Worm (Caenorhabditis elegans) whole organism, late embryonic: ENCODE data around the gene ark-1.
A peak's percentile ranks its signal among the peaks of the same experiment; 100 is the strongest.

Experiments
- C38D4.7 ChIP-seq: fragments of 200-800 bp; sonication (Bioruptor generic); optimal IDR thresholded peaks from 2 replicates; lab custom pipeline; 2018; ENCODE audit warnings: mild to moderate bottlenecking, missing genetic modification characterization, moderate library complexity, missing compliant biosample characterization
- K09A11.1 ChIP-seq: sonication (generic microtip); optimal IDR thresholded peaks from 2 replicates; lab custom pipeline; 2017; ENCODE audit warnings: antibody characterized with exemption, mild to moderate bottlenecking, missing genetic modification characterization, missing compliant biosample characterization; ENCODE audit not compliant: insufficient read depth
- Y22D7AL.16 ChIP-seq: sonication (generic microtip); optimal IDR thresholded peaks from 2 replicates; lab custom pipeline; 2016; ENCODE audit warnings: missing genetic modification characterization, missing compliant biosample characterization
- ahr-1 ChIP-seq: sonication (generic microtip); optimal IDR thresholded peaks from 2 replicates; lab custom pipeline; 2016; ENCODE audit warnings: missing genetic modification characterization, missing compliant biosample characterization
- ceh-14 ChIP-seq: sonication (generic microtip); optimal IDR thresholded peaks from 2 replicates; lab custom pipeline; 2016; ENCODE audit warnings: missing genotype, missing genetic modification characterization, missing compliant biosample characterization
- ceh-19 ChIP-seq: fragments of 200-800 bp; sonication (Bioruptor generic); optimal IDR thresholded peaks from 2 replicates; lab custom pipeline; 2018; ENCODE audit warnings: mild to moderate bottlenecking, missing genetic modification characterization, missing compliant biosample characterization
- ceh-2 ChIP-seq: sonication (generic microtip); optimal IDR thresholded peaks from 2 replicates; lab custom pipeline; 2016; ENCODE audit warnings: missing genotype, missing genetic modification characterization, missing compliant biosample characterization
- ceh-22 ChIP-seq: sonication (generic microtip); optimal IDR thresholded peaks from 2 replicates; lab custom pipeline; 2017; ENCODE audit warnings: missing biosample characterization, missing genetic modification characterization
- ceh-30 ChIP-seq: fragments of 150-350 bp; optimal IDR thresholded peaks from 2 replicates; lab custom pipeline; 2014; ENCODE audit warnings: missing biosample characterization, missing genetic modification characterization
- ceh-31 ChIP-seq: sonication (generic microtip); optimal IDR thresholded peaks from 2 replicates; lab custom pipeline; 2016; ENCODE audit warnings: missing genetic modification characterization, missing compliant biosample characterization
- ceh-34 ChIP-seq: sonication (generic microtip); optimal IDR thresholded peaks from 2 replicates; lab custom pipeline; 2016; ENCODE audit warnings: mild to moderate bottlenecking, missing genetic modification characterization, missing compliant biosample characterization
- ceh-48 ChIP-seq: sonication (generic microtip); optimal IDR thresholded peaks from 2 replicates; lab custom pipeline; 2016; ENCODE audit warnings: missing genetic modification characterization, inconsistent platforms, missing compliant biosample characterization
- ceh-6 ChIP-seq: fragments of 200-800 bp; sonication (Bioruptor generic); optimal IDR thresholded peaks from 2 replicates; lab custom pipeline; 2018; ENCODE audit warnings: mild to moderate bottlenecking, missing genetic modification characterization, missing compliant biosample characterization
- ceh-9 ChIP-seq: sonication (generic microtip); optimal IDR thresholded peaks from 2 replicates; lab custom pipeline; 2016; ENCODE audit warnings: mild to moderate bottlenecking, missing genetic modification characterization, inconsistent platforms, missing compliant biosample characterization
- che-1 ChIP-seq: sonication (generic microtip); optimal IDR thresholded peaks from 2 replicates; lab custom pipeline; 2016; ENCODE audit warnings: mild to moderate bottlenecking, missing genetic modification characterization, missing compliant biosample characterization
- dmd-4 ChIP-seq: sonication (generic microtip); optimal IDR thresholded peaks from 2 replicates; lab custom pipeline; 2016; ENCODE audit warnings: borderline replicate concordance, missing genetic modification characterization, missing compliant biosample characterization
- dve-1 ChIP-seq: sonication (generic microtip); optimal IDR thresholded peaks from 2 replicates; lab custom pipeline; 2017; ENCODE audit warnings: antibody characterized with exemption, mild to moderate bottlenecking, missing genetic modification characterization, missing compliant biosample characterization
- elt-2 ChIP-seq: sonication (generic microtip); optimal IDR thresholded peaks from 2 replicates; lab custom pipeline; 2016; ENCODE audit warnings: missing genetic modification reagents, missing genetic modification characterization, missing compliant biosample characterization
- eyg-1 ChIP-seq: sonication (generic microtip); optimal IDR thresholded peaks from 2 replicates; lab custom pipeline; 2016; ENCODE audit warnings: missing genotype, missing genetic modification characterization, missing compliant biosample characterization
- fax-1 ChIP-seq: sonication (generic microtip); optimal IDR thresholded peaks from 2 replicates; lab custom pipeline; 2016; ENCODE audit warnings: missing genotype, missing genetic modification characterization, missing compliant biosample characterization
- fkh-10 ChIP-seq: fragments of 150-350 bp; optimal IDR thresholded peaks from 2 replicates; lab custom pipeline; 2014; ENCODE audit warnings: missing biosample characterization, missing genetic modification reagents, missing genetic modification characterization
- fkh-6 ChIP-seq: sonication (generic microtip); optimal IDR thresholded peaks from 2 replicates; lab custom pipeline; 2016; ENCODE audit warnings: missing genetic modification characterization, missing compliant biosample characterization
- hlh-13 ChIP-seq: fragments of 200-800 bp; sonication (Bioruptor generic); optimal IDR thresholded peaks from 2 replicates; lab custom pipeline; 2018; ENCODE audit warnings: mild to moderate bottlenecking, missing genetic modification characterization, missing compliant biosample characterization
- hlh-15 ChIP-seq: sonication (generic microtip); optimal IDR thresholded peaks from 2 replicates; lab custom pipeline; 2016; ENCODE audit warnings: missing genetic modification characterization, missing compliant biosample characterization
- hlh-6 ChIP-seq: sonication (generic microtip); optimal IDR thresholded peaks from 2 replicates; lab custom pipeline; 2016; ENCODE audit warnings: missing genotype, missing genetic modification characterization, missing compliant biosample characterization
- lim-6 ChIP-seq: sonication (generic microtip); optimal IDR thresholded peaks from 2 replicates; lab custom pipeline; 2016; ENCODE audit warnings: missing genetic modification characterization, missing compliant biosample characterization
- lin-11 ChIP-seq: fragments of 200-800 bp; sonication (Bioruptor generic); optimal IDR thresholded peaks from 2 replicates; lab custom pipeline; 2018; ENCODE audit warnings: mild to moderate bottlenecking, missing genetic modification characterization, missing compliant biosample characterization
- mec-3 ChIP-seq: sonication (generic microtip); optimal IDR thresholded peaks from 2 replicates; lab custom pipeline; 2016; ENCODE audit warnings: borderline replicate concordance, missing genetic modification characterization, missing compliant biosample characterization
- nhr-232 ChIP-seq: sonication (generic microtip); optimal IDR thresholded peaks from 2 replicates; lab custom pipeline; 2016; ENCODE audit warnings: missing genetic modification characterization, missing compliant biosample characterization
- npax-4 ChIP-seq: sonication (generic microtip); optimal IDR thresholded peaks from 2 replicates; lab custom pipeline; 2016; ENCODE audit warnings: missing genetic modification characterization, missing compliant biosample characterization
- odd-2 ChIP-seq: sonication (generic microtip); optimal IDR thresholded peaks from 2 replicates; lab custom pipeline; 2017; ENCODE audit warnings: antibody characterized with exemption, mild to moderate bottlenecking, missing genetic modification characterization, missing compliant biosample characterization
- pag-3 ChIP-seq: sonication (generic microtip); optimal IDR thresholded peaks from 2 replicates; lab custom pipeline; 2016; ENCODE audit warnings: missing compliant biosample characterization, missing genetic modification characterization, borderline replicate concordance
- pat-9 ChIP-seq: fragments of 200-800 bp; sonication (Bioruptor generic); optimal IDR thresholded peaks from 2 replicates; lab custom pipeline; 2018; ENCODE audit warnings: mild to moderate bottlenecking, missing genetic modification characterization, moderate library complexity, missing compliant biosample characterization
- pax-1 ChIP-seq: fragments of 150-350 bp; optimal IDR thresholded peaks from 2 replicates; lab custom pipeline; 2014; ENCODE audit warnings: missing biosample characterization, missing genetic modification characterization
- pha-2 ChIP-seq: sonication (generic microtip); optimal IDR thresholded peaks from 2 replicates; lab custom pipeline; 2017; ENCODE audit warnings: mild to moderate bottlenecking, missing genetic modification characterization, missing compliant biosample characterization
- pha-4 ChIP-seq: fragments of 150-350 bp; optimal IDR thresholded peaks from 2 replicates; lab custom pipeline; 2018; ENCODE audit warnings: missing biosample characterization, missing genetic modification reagents, missing genetic modification characterization
- pqm-1 ChIP-seq: sonication (generic microtip); optimal IDR thresholded peaks from 2 replicates; lab custom pipeline; 2016; ENCODE audit warnings: missing genetic modification characterization, missing compliant biosample characterization
- pros-1 ChIP-seq: fragments of 150-350 bp; optimal IDR thresholded peaks from 2 replicates; lab custom pipeline; 2014; ENCODE audit warnings: missing biosample characterization, missing genetic modification reagents, missing genetic modification characterization
- ref-2 ChIP-seq: sonication (generic microtip); optimal IDR thresholded peaks from 2 replicates; lab custom pipeline; 2016; ENCODE audit warnings: missing genetic modification characterization, missing compliant biosample characterization
- rnt-1 ChIP-seq: sonication (generic microtip); optimal IDR thresholded peaks from 2 replicates; lab custom pipeline; 2016; ENCODE audit warnings: missing genetic modification characterization, missing compliant biosample characterization
- sdc-2 ChIP-seq: sonication (generic microtip); optimal IDR thresholded peaks from 2 replicates; lab custom pipeline; 2016; ENCODE audit warnings: missing genotype, missing genetic modification characterization, missing compliant biosample characterization
- sox-2 ChIP-seq: fragments of 200-800 bp; sonication (Bioruptor generic); IDR thresholded peaks from 2 replicates; pipeline ENCODE4 v1.3.6; 2022; ENCODE audit warnings: missing genetic modification reagents, missing genetic modification characterization, missing compliant biosample characterization
- syd-9 ChIP-seq: sonication (generic microtip); optimal IDR thresholded peaks from 2 replicates; lab custom pipeline; 2016; ENCODE audit warnings: mild to moderate bottlenecking, missing genetic modification characterization, moderate library complexity, missing compliant biosample characterization
- tbx-2 ChIP-seq: sonication (generic microtip); optimal IDR thresholded peaks from 2 replicates; lab custom pipeline; 2016; ENCODE audit warnings: missing genetic modification characterization, missing compliant biosample characterization
- tbx-7 ChIP-seq: sonication (generic microtip); optimal IDR thresholded peaks from 2 replicates; lab custom pipeline; 2016; ENCODE audit warnings: missing genotype, missing genetic modification characterization, missing compliant biosample characterization
- ttx-3 ChIP-seq: sonication (generic microtip); optimal IDR thresholded peaks from 2 replicates; lab custom pipeline; 2016; ENCODE audit warnings: missing genetic modification reagents, missing genetic modification characterization, missing compliant biosample characterization
- unc-3 ChIP-seq, 2 experiments: fragments of 200-800 bp in 1 of 2; sonication (Bioruptor generic) in 1 of 2; sonication (generic microtip) in 1 of 2; conservative IDR thresholded peaks in 1 of 2; optimal IDR thresholded peaks in 1 of 2; 2 replicates each; pipeline versions ENCODE4 v1.3.6 to Lab custom; 2016 to 2022; ENCODE audit warnings: missing compliant biosample characterization in 2 of 2, missing genetic modification characterization in 2 of 2, missing genetic modification reagents in 1 of 2
- unc-42 ChIP-seq: sonication (generic microtip); optimal IDR thresholded peaks from 2 replicates; lab custom pipeline; 2016; ENCODE audit warnings: missing genotype, missing genetic modification characterization, missing compliant biosample characterization
- unc-55 ChIP-seq: sonication (generic microtip); optimal IDR thresholded peaks from 2 replicates; lab custom pipeline; 2017; ENCODE audit warnings: missing biosample characterization, missing genetic modification reagents, missing genetic modification characterization
- zip-5 ChIP-seq: sonication (generic microtip); optimal IDR thresholded peaks from 2 replicates; lab custom pipeline; 2016; ENCODE audit warnings: missing genetic modification characterization, missing compliant biosample characterization

ark-1 gene

DNA sequence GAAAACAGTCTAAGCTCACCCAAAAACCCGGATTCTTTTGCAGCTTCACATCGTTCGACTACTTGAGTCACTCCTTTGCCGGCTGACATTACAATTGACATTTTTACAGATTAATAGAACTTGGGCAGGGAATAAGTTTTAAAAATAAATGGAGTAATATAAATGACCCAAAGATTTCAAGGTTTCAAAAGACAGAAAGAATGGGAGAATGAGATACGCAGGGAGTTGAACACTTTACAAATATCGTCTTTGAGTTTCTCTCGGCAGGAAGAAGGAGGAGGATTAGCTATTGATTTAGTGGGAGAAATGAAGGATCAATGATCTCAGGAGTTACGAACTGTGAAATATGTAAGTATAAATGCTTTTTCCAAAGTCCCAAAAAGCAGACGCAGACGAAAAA, 44.9 kb downstream of the ark-1 start, which contains the start of gene K08E7.8:
K08E7.8 (minus strand) TSS at position 101 of the 400 bp plus-strand sequence.
- TF ChIP-seq rnt-1 (tag; lab: Kevin White, UChicago) (no peak), ceh-9 (tag; lab: Kevin White, UChicago) (no peak), ceh-2 (no peak), npax-4 (tag; lab: Kevin White, UChicago) (no peak), ceh-14 (tag; lab: Kevin White, UChicago) (no peak), hlh-6 (tag; lab: Kevin White, UChicago) (no peak), syd-9 (tag; lab: Kevin White, UChicago) (no peak), ceh-22 (tag; lab: Kevin White, UChicago) (no peak), fkh-10 (GFP tag; lab: Kevin White, UChicago) (no peak), ceh-19 (GFP tag; lab: Kevin White, UChicago) (no peak)

- no peak for TF ChIP-seq hlh-6 (tag; lab: Kevin White, UChicago)
- no peak for TF ChIP-seq dmd-4 (tag; lab: Kevin White, UChicago)
- no peak for TF ChIP-seq che-1
- TF ChIP-seq Y22D7AL.16 (tag; lab: Kevin White, UChicago) = no peak
- peak; percentile 4 for TF ChIP-seq fkh-6 (tag; lab: Kevin White, UChicago)
- TF ChIP-seq pat-9 = no peak
- TF ChIP-seq dve-1 = no peak
- TF ChIP-seq fkh-10 (GFP tag; lab: Kevin White, UChicago) = no peak
- TF ChIP-seq ceh-6 = no peak
- TF ChIP-seq elt-2 (tag; lab: Kevin White, UChicago) = no peak
- TF ChIP-seq ceh-9 (tag; lab: Kevin White, UChicago) = no peak
- peak; percentile 74 for TF ChIP-seq ceh-31 (tag; lab: Kevin White, UChicago)
- TF ChIP-seq ceh-19 (GFP tag; lab: Kevin White, UChicago) = peak; percentile 48
- TF ChIP-seq odd-2 (tag; lab: Kevin White, UChicago) = no peak
- no peak for TF ChIP-seq sox-2 (GFP tag; lab: Robert Waterston, UW)
- no peak for TF ChIP-seq fax-1
- TF ChIP-seq ahr-1 (tag; lab: Kevin White, UChicago) = no peak
- no peak for TF ChIP-seq unc-3 (GFP tag; conservative IDR thresholded peaks at IDR 0.05; lab: Robert Waterston, UW)
- TF ChIP-seq unc-3 (tag; optimal IDR thresholded peaks at IDR 0.05; lab: Kevin White, UChicago) = no peak
- no peak for TF ChIP-seq hlh-15 (tag; lab: Kevin White, UChicago)
- TF ChIP-seq tbx-7 (tag; lab: Kevin White, UChicago) = no peak
- TF ChIP-seq nhr-232 = no peak
- TF ChIP-seq zip-5 (tag; lab: Kevin White, UChicago) = no peak
- no peak for TF ChIP-seq pax-1 (tag; lab: Kevin White, UChicago)
- peak; percentile 68 for TF ChIP-seq unc-42
- TF ChIP-seq sdc-2 (tag; lab: Kevin White, UChicago) = peak; percentile 27
- TF ChIP-seq pha-2 (tag; lab: Kevin White, UChicago) = no peak
- TF ChIP-seq K09A11.1 (tag; lab: Kevin White, UChicago) = no peak
- TF ChIP-seq lim-6 (tag; lab: Kevin White, UChicago) = no peak
- no peak for TF ChIP-seq C38D4.7 (GFP tag; lab: Kevin White, UChicago)
- TF ChIP-seq pqm-1 = no peak
- no peak for TF ChIP-seq pha-4
- no peak for TF ChIP-seq mec-3 (tag; lab: Kevin White, UChicago)
- TF ChIP-seq unc-55 = no peak
- no peak for TF ChIP-seq eyg-1
- TF ChIP-seq tbx-2 (tag; lab: Kevin White, UChicago) = peak; percentile 38
- TF ChIP-seq ceh-34 (tag; lab: Kevin White, UChicago) = no peak
- no peak for TF ChIP-seq ref-2
- peak; percentile 49 for TF ChIP-seq ceh-48
- no peak for TF ChIP-seq syd-9 (tag; lab: Kevin White, UChicago)
- TF ChIP-seq pag-3 (tag; lab: Kevin White, UChicago) = no peak
- no peak for TF ChIP-seq pros-1 (tag; lab: Kevin White, UChicago)
- TF ChIP-seq hlh-13 (GFP tag; lab: Kevin White, UChicago) = no peak
- TF ChIP-seq lin-11 (tag; lab: Kevin White, UChicago) = no peak
- TF ChIP-seq ceh-30 (tag; lab: Kevin White, UChicago) = no peak
- TF ChIP-seq ceh-22 (tag; lab: Kevin White, UChicago) = no peak
- no peak for TF ChIP-seq ttx-3 (tag; lab: Kevin White, UChicago)
- no peak for TF ChIP-seq npax-4 (tag; lab: Kevin White, UChicago)
Measured at ce11 chrIV:12584146-12584545, 46.7 kb downstream of the ark-1 start.
